Fruit fly (Drosophila melanogaster) whole organism, wandering third instar larva: ENCODE data around the gene bol.

Experiments used
- CG9705 ChIP-seq: fragments of 200-800 bp; sonication (Bioruptor generic); optimal IDR thresholded peaks from 2 replicates; lab custom pipeline; 2018; ENCODE audit warnings: missing biosample characterization, mild to moderate bottlenecking, missing genetic modification characterization
- CrebA ChIP-seq: fragments of 200-800 bp; sonication (Bioruptor generic); optimal IDR thresholded peaks from 2 replicates; lab custom pipeline; 2016; ENCODE audit warnings: missing biosample characterization, mild to moderate bottlenecking, missing genetic modification characterization, borderline replicate concordance
- Dif ChIP-seq: fragments of 200-275, 200-300 bp; sonication (Bioruptor generic); optimal IDR thresholded peaks from 2 replicates; lab custom pipeline; 2018; ENCODE audit warnings: missing biosample characterization, missing genetic modification characterization; ENCODE audit not compliant: partially characterized antibody
- GATAd ChIP-seq: sonication (Bioruptor generic); optimal IDR thresholded peaks from 2 replicates; lab custom pipeline; 2016; ENCODE audit warnings: missing biosample characterization, missing genetic modification characterization
- HLH106 ChIP-seq: fragments of 200-800 bp; optimal IDR thresholded peaks from 3 replicates; lab custom pipeline; 2019; ENCODE audit warnings: missing biosample characterization, mild to moderate bottlenecking, missing genetic modification characterization, moderate library complexity
- Hnf4 ChIP-seq: fragments of 200-800 bp; sonication (Bioruptor generic); optimal IDR thresholded peaks from 2 replicates; lab custom pipeline; 2016; ENCODE audit warnings: missing biosample characterization, mild to moderate bottlenecking, missing genetic modification characterization
- Hr83 ChIP-seq: fragments of 200-300 bp; sonication (Bioruptor generic); optimal IDR thresholded peaks from 2 replicates; lab custom pipeline; 2016; ENCODE audit warnings: missing biosample characterization, mild to moderate bottlenecking, missing genetic modification characterization, moderate library complexity; ENCODE audit not compliant: poor library complexity, severe bottlenecking
- Mio ChIP-seq: sonication (Bioruptor generic); optimal IDR thresholded peaks from 2 replicates; lab custom pipeline; 2016; ENCODE audit warnings: missing biosample characterization, missing genetic modification characterization
- Myc ChIP-seq: fragments of >200 bp; optimal IDR thresholded peaks from 2 replicates; lab custom pipeline; 2017
- Rel ChIP-seq, 2 experiments: fragments of 200-800 bp; sonication (Bioruptor generic) in 1 of 2; optimal IDR thresholded peaks; 2 replicates in 1 of 2; 3 replicates in 1 of 2; lab custom pipeline; 2016 to 2019; ENCODE audit warnings: mild to moderate bottlenecking in 2 of 2, missing biosample characterization in 2 of 2, missing genetic modification characterization in 2 of 2, moderate library complexity in 1 of 2
- Vsx2 ChIP-seq: fragments of 200-300, 225-300 bp; sonication (Bioruptor generic); optimal IDR thresholded peaks from 2 replicates; lab custom pipeline; 2018; ENCODE audit warnings: missing biosample characterization, missing genetic modification characterization; ENCODE audit not compliant: partially characterized antibody
- br ChIP-seq: fragments of 200-800 bp; sonication (Bioruptor generic); optimal IDR thresholded peaks from 2 replicates; lab custom pipeline; 2016; ENCODE audit warnings: missing biosample characterization, missing genetic modification characterization
- dl ChIP-seq, 2 experiments: fragments of 175-275, 200-275 bp in 1 of 2; fragments of 200-275 bp in 1 of 2; sonication (Bioruptor generic); optimal IDR thresholded peaks; lab custom pipeline; 2018; ENCODE audit warnings: mild to moderate bottlenecking in 2 of 2, missing biosample characterization in 2 of 2, missing genetic modification characterization in 2 of 2, moderate library complexity in 2 of 2; ENCODE audit not compliant: partially characterized antibody in 2 of 2, insufficient read depth in 1 of 2
- dmrt93B ChIP-seq: fragments of 200-800 bp; sonication (Bioruptor generic); optimal IDR thresholded peaks from 2 replicates; lab custom pipeline; 2018; ENCODE audit warnings: missing biosample characterization, mild to moderate bottlenecking, missing genetic modification characterization
- dsf ChIP-seq: sonication (Bioruptor generic); optimal IDR thresholded peaks from 2 replicates; lab custom pipeline; 2016; ENCODE audit warnings: missing biosample characterization, missing genetic modification characterization, borderline replicate concordance
- ey ChIP-seq: fragments of 200-800 bp; sonication (Bioruptor generic); optimal IDR thresholded peaks from 2 replicates; lab custom pipeline; 2016; ENCODE audit warnings: missing biosample characterization, missing genetic modification characterization
- fru ChIP-seq: fragments of 200-800 bp; sonication (Bioruptor generic); optimal IDR thresholded peaks from 3 replicates; lab custom pipeline; 2016; ENCODE audit warnings: missing biosample characterization, mild to moderate bottlenecking, missing genetic modification characterization
- h ChIP-seq: fragments of 200-800 bp; sonication (Bioruptor generic); optimal IDR thresholded peaks from 3 replicates; lab custom pipeline; 2016; ENCODE audit warnings: missing biosample characterization, mild to moderate bottlenecking, missing genetic modification characterization
- jim ChIP-seq: fragments of 175-275, 200-325 bp; sonication (Bioruptor generic); optimal IDR thresholded peaks from 2 replicates; lab custom pipeline; 2016; ENCODE audit warnings: missing biosample characterization, mild to moderate bottlenecking, missing genetic modification characterization
- lola ChIP-seq: fragments of >200 bp; optimal IDR thresholded peaks from 2 replicates; lab custom pipeline; 2017; ENCODE audit warnings: missing biosample characterization, missing genetic modification characterization
- psq ChIP-seq: fragments of 200-800 bp; sonication (Bioruptor generic); optimal IDR thresholded peaks from 3 replicates; lab custom pipeline; 2017; ENCODE audit warnings: missing biosample characterization, mild to moderate bottlenecking, missing genetic modification characterization, moderate library complexity
- rgr ChIP-seq: fragments of 200-800 bp; sonication (Bioruptor generic); optimal IDR thresholded peaks from 3 replicates; lab custom pipeline; 2016; ENCODE audit warnings: missing biosample characterization, mild to moderate bottlenecking, missing genetic modification characterization
- sv ChIP-seq: fragments of 200-800 bp; sonication (Bioruptor generic); optimal IDR thresholded peaks from 3 replicates; lab custom pipeline; 2016; ENCODE audit warnings: missing biosample characterization, missing genetic modification characterization
- tai ChIP-seq: sonication (Bioruptor generic); optimal IDR thresholded peaks from 2 replicates; lab custom pipeline; 2016; ENCODE audit warnings: missing biosample characterization, missing genetic modification characterization
- usp ChIP-seq: fragments of >200 bp; optimal IDR thresholded peaks from 2 replicates; lab custom pipeline; 2017; ENCODE audit warnings: missing biosample characterization, missing genetic modification characterization
- woc ChIP-seq: sonication (Bioruptor generic); optimal IDR thresholded peaks from 2 replicates; lab custom pipeline; 2016; ENCODE audit warnings: missing biosample characterization, mild to moderate bottlenecking, missing genetic modification characterization

bol gene

DNA sequence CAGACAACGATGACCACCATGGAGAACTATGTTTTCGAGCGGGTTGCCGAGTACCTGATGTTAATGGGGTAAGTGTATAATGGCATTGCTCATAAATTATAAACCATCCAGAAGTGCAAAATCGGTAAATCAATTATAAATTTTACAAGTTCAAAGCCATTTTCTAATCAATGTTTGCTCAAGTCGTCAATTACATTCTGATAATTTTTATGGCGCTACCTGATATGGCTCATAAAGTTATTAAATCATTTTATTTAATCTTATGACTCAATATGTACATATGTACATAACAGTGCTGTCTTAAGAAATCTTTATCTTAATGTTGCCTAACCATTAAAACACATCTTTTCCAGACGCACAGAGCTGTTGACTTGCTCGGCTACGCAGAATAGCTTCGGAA is 5.3 kb upstream of the bol start:
- TF ChIP-seq tai (GFP tag; lab: Kevin White, UChicago) (no peak), dmrt93B (no peak), fru (GFP tag; lab: Kevin White, UChicago) (no peak), dsf (GFP tag; lab: Kevin White, UChicago) (no peak), rgr (GFP tag; lab: Kevin White, UChicago) (no peak), usp (GFP tag; lab: Kevin White, UChicago) (no peak), lola (GFP tag; lab: Kevin White, UChicago) (no peak), psq (GFP tag; lab: Kevin White, UChicago) (no peak), HLH106 (no peak), sv (GFP tag; lab: Kevin White, UChicago) (no peak), GATAd (GFP tag; lab: Kevin White, UChicago) (no peak), Mio (GFP tag; lab: Kevin White, UChicago) (no peak), br (GFP tag; lab: Kevin White, UChicago) (no peak), Vsx2 (GFP tag; lab: Kevin White, UChicago) (no peak), woc (GFP tag; lab: Kevin White, UChicago) (no peak), Myc (lab: Kevin White, UChicago) (no peak), CrebA (GFP tag; lab: Kevin White, UChicago) (no peak)

DNA sequence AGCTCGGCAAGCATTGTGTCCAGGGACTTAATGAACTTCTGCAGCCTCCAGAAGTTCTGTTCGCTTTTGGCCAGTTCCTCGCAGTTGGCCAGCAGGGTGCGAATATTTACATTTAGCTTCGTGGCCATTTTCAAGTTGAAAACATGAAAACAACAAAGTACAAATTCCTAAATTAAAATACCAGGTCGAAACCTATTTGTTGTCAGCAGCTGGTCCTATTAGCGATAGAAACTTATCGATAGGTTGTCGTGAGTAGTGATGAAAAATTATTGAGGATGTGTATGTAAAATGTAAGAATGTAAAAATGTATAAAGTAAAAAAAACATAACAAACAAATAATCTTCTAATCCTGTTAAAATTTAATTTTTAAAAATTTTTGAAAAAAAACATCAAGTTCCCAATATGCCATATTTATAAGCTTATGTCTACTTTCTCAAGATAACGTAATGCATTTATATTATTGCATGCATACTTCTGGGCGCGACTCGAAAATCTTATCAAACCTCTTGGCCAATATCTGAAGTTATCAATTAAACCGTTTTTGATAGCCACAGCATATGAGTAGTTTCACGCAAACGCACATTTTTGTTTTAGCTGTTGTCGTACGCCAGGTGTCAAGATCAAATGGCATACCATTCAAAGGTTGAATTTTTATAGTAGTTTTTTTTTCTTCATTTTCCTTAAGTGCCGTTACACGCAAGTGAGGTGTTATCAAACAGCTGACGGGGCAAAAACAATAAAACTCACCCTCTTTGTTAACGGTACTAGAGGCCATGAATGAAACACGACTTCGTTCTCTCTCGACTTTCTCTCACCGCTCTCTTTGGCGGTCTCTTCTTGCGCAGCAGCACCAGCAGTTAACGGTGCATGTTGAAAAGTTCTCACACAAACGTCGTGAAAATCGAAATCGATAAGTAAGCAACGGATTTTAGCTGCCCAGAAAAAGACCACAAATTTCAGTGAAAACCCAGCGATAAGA is 3.1 kb upstream of the bol start, which contains the start of the genes Use1 and nwk:
Use1 (minus strand) TSS at position 206 of the 979 bp plus-strand sequence.
nwk (plus strand) TSS at position 885 of the 979 bp plus-strand sequence.
- TF ChIP-seq br (GFP tag; lab: Kevin White, UChicago) = no peak
- TF ChIP-seq Myc (lab: Kevin White, UChicago) = peak; percentile 18
- peak; percentile 1 for TF ChIP-seq h (GFP tag; lab: Kevin White, UChicago)
- no peak for TF ChIP-seq Rel (GFP tag; optimal IDR thresholded peaks at IDR 0.05; lab: Kevin White, UChicago)
- peak; percentile 17 for TF ChIP-seq Rel (tag; optimal IDR thresholded peaks at IDR 0.05; lab: Kevin White, UChicago)
- TF ChIP-seq dl (GFP tag; optimal IDR thresholded peaks at IDR 0.05; lab: Kevin White, UChicago; ENCODE audit: insufficient read depth in 1 of 2, partially characterized antibody in 2 of 2) = peak in 1 of 2 experiments; percentile 16
- TF ChIP-seq CG9705 = no peak
- peak; percentile 29 for TF ChIP-seq Dif (GFP tag; lab: Kevin White, UChicago)
- TF ChIP-seq tai (GFP tag; lab: Kevin White, UChicago) = peak; percentile 11
- TF ChIP-seq jim (GFP tag; lab: Kevin White, UChicago) = no peak
- TF ChIP-seq Vsx2 (GFP tag; lab: Kevin White, UChicago) = no peak

DNA sequence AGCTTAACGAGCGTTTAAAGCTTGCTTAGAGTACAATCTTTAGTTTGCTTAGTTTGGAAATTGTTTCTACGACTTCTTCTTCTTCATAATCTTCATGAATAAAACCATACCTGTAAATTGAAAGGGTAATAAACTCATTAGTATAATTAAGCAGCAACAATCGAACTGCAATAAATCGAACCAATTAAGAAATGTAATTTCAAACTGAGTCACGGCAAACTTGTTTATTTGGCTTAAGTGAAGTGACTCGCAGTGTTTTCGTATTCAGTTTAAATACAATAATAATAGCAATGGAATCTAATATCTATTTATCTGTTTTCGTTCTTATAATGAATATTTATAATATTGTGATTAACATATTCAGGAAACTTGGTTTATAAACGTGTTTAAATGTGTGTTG is 1.6 kb upstream of the bol start:
- TF ChIP-seq ey (no peak), tai (GFP tag; lab: Kevin White, UChicago) (peak; percentile 6), jim (GFP tag; lab: Kevin White, UChicago) (no peak), usp (GFP tag; lab: Kevin White, UChicago) (no peak)

DNA sequence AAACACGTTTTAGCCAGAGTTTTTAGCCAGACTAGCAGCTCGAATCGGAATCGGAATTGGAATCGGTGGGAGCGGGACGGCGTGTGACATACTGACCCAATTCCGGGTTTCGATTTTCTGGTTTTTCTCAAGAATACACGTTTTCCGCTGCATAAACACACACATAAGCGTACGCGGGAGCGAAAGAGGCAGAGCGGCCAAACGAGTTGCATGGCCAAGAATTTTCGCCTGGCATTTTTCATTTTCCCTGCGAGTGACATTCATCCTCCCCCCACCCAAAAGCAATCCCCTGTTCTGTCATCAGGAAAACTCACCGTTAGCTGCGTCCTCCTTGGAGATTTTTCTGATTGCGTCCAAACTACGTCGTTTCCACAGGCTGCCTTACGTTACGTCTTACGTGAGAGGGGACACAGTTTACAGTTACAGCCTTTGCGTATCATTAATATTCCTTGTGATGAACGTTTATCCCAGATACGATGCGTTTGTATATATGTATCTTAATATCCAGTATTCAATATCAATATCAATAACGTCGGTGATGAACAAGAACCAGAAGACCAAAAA is 4.5 kb downstream of the bol start:
- TF ChIP-seq h (GFP tag; lab: Kevin White, UChicago) = no peak
- no peak for TF ChIP-seq Hr83 (GFP tag; lab: Kevin White, UChicago)
- no peak for TF ChIP-seq rgr (GFP tag; lab: Kevin White, UChicago)
- no peak for TF ChIP-seq GATAd (GFP tag; lab: Kevin White, UChicago)
- TF ChIP-seq Hnf4 = no peak
